Fruit fly (Drosophila melanogaster): ENCODE measurements around the gene Or22a.

DNA sequence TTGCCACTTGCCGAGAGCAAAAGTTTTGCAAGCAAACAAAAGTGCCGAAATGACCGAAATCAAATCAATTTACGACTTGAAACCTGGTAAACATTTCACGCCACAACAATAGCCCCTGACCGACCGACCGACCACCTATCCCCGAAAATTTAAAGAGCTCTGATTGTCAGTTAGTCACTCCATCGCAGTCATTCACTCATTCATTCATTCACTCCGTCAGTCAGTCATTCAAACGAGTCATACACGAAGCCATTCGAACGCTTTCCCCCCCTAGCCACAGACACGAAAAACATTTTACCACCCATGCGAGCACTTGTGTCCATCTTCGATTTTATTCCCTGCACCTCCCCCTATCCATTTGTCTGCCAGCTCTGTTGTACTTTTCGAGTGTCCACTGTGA is 27.6 kb downstream of the Or22a start:
- TF ChIP-seq Oli (tag; optimal IDR thresholded peaks at IDR 0.05) (no peak), emc (GFP tag; optimal IDR thresholded peaks at IDR 0.05) (no peak), usp (GFP tag; optimal IDR thresholded peaks at IDR 0.05) (no peak), CG33213 (GFP tag; optimal IDR thresholded peaks at IDR 0.05) (no peak), Meics (GFP tag; optimal IDR thresholded peaks at IDR 0.05) (no peak), scrt (GFP tag; optimal IDR thresholded peaks at IDR 0.05) (no peak), ap (GFP tag; IDR thresholded peaks at IDR 0.05) (no peak), CG15073 (GFP tag; optimal IDR thresholded peaks at IDR 0.05) (no peak), CG2199 (GFP tag; IDR thresholded peaks at IDR 0.05) (no peak)
